Fruit fly (Drosophila melanogaster) whole organism, embryonic: ENCODE results near the gene mus301.

Experiments
- Bgb ChIP-seq: fragments of 200-800 bp; sonication (Bioruptor generic); IDR thresholded peaks from 2 replicates; pipeline ENCODE4 v1.3.6; 2022; ENCODE audit warnings: missing biosample characterization, missing genetic modification characterization; ENCODE audit not compliant: partially characterized antibody
- Bteb2 ChIP-seq: fragments of 200-800 bp; sonication (Bioruptor generic); optimal IDR thresholded peaks from 2 replicates; lab custom pipeline; 2016; ENCODE audit warnings: missing biosample characterization, missing genetic modification characterization
- CG10274 ChIP-seq: fragments of 200-800 bp; sonication (Bioruptor generic); optimal IDR thresholded peaks from 3 replicates; lab custom pipeline; 2017; ENCODE audit warnings: missing biosample characterization, mild to moderate bottlenecking, missing genetic modification characterization
- CG10543 ChIP-seq: fragments of 200-800 bp; sonication (Bioruptor generic); optimal IDR thresholded peaks from 3 replicates; lab custom pipeline; 2017; ENCODE audit warnings: missing biosample characterization, mild to moderate bottlenecking, missing genetic modification characterization, moderate library complexity
- CG11456 ChIP-seq: fragments of 200-800 bp; sonication (Bioruptor generic); IDR thresholded peaks from 3 replicates; pipeline ENCODE4 v1.3.6; 2022; ENCODE audit warnings: missing biosample characterization, missing genetic modification characterization
- CG16813 ChIP-seq: fragments of 200-800 bp; sonication (Bioruptor generic); IDR thresholded peaks from 3 replicates; pipeline ENCODE4 v1.3.6; 2022; ENCODE audit warnings: missing biosample characterization, missing genetic modification characterization; ENCODE audit not compliant: partially characterized antibody
- CG17328 ChIP-seq: fragments of 200-800 bp; sonication (Bioruptor generic); IDR thresholded peaks from 2 replicates; pipeline ENCODE4 v1.3.6; 2022; ENCODE audit warnings: missing biosample characterization, missing genetic modification characterization
- CG17359 ChIP-seq: fragments of 200-800 bp; sonication (Bioruptor generic); optimal IDR thresholded peaks from 3 replicates; lab custom pipeline; 2018; ENCODE audit warnings: missing biosample characterization, mild to moderate bottlenecking, missing genetic modification characterization, moderate library complexity
- CG17385 ChIP-seq: fragments of 200-800 bp; sonication (Bioruptor generic); optimal IDR thresholded peaks from 3 replicates; lab custom pipeline; 2018; ENCODE audit warnings: missing biosample characterization, mild to moderate bottlenecking, missing genetic modification characterization
- CG17612 ChIP-seq: fragments of 200-800 bp; sonication (Bioruptor generic); IDR thresholded peaks from 2 replicates; pipeline ENCODE4 v1.3.6; 2022; ENCODE audit warnings: missing biosample characterization, missing genetic modification characterization
- CG18011 ChIP-seq: fragments of 200-800 bp; sonication (Bioruptor generic); optimal IDR thresholded peaks from 2 replicates; lab custom pipeline; 2017; ENCODE audit warnings: missing biosample characterization, missing genetic modification characterization, mild to moderate bottlenecking, moderate library complexity, missing genotype
- CG18262 ChIP-seq: fragments of 200-800 bp; optimal IDR thresholded peaks from 3 replicates; lab custom pipeline; 2019; ENCODE audit warnings: missing biosample characterization, mild to moderate bottlenecking, missing genetic modification characterization, moderate library complexity
- CG1832 ChIP-seq: fragments of 200-800 bp; sonication (Bioruptor generic); optimal IDR thresholded peaks from 2 replicates; lab custom pipeline; 2017; ENCODE audit warnings: missing biosample characterization, mild to moderate bottlenecking, missing genetic modification characterization, inconsistent platforms
- CG18476 ChIP-seq: fragments of 200-800 bp; sonication (Bioruptor generic); optimal IDR thresholded peaks from 2 replicates; lab custom pipeline; 2016; ENCODE audit warnings: missing biosample characterization, mild to moderate bottlenecking, missing genetic modification characterization
- CG30431 ChIP-seq: fragments of 200-800 bp; sonication (Bioruptor generic); optimal IDR thresholded peaks from 2 replicates; lab custom pipeline; 2017; ENCODE audit warnings: missing biosample characterization, missing genetic modification characterization
- CG31224 ChIP-seq: fragments of 200-800 bp; sonication (Bioruptor generic); IDR thresholded peaks from 2 replicates; pipeline ENCODE4 v1.3.6; 2022; ENCODE audit warnings: missing biosample characterization, missing genetic modification characterization
- CG31388 ChIP-seq: fragments of 200-800 bp; sonication (Bioruptor generic); optimal IDR thresholded peaks from 2 replicates; lab custom pipeline; 2016; ENCODE audit warnings: missing biosample characterization, missing genetic modification characterization
- CG4360 ChIP-seq: fragments of 200-800 bp; sonication (Bioruptor generic); IDR thresholded peaks from 2 replicates; pipeline ENCODE4 v1.3.6; 2022; ENCODE audit warnings: missing biosample characterization, missing genetic modification characterization
- CG4617 ChIP-seq: fragments of 200-800 bp; sonication (Bioruptor generic); optimal IDR thresholded peaks from 3 replicates; lab custom pipeline; 2016; ENCODE audit warnings: missing biosample characterization, missing genetic modification characterization, borderline replicate concordance
- CG7271 ChIP-seq: fragments of 200-800 bp; sonication (Bioruptor generic); optimal IDR thresholded peaks from 2 replicates; lab custom pipeline; 2018; ENCODE audit warnings: missing biosample characterization, mild to moderate bottlenecking, missing genetic modification characterization, moderate library complexity
- CG8765 ChIP-seq: fragments of 200-800 bp; sonication (Bioruptor generic); IDR thresholded peaks from 2 replicates; pipeline ENCODE4 v1.3.6; 2022; ENCODE audit warnings: missing biosample characterization, missing genetic modification characterization
- CG8924 ChIP-seq: fragments of 200-800 bp; optimal IDR thresholded peaks from 3 replicates; lab custom pipeline; 2019; ENCODE audit warnings: missing biosample characterization, mild to moderate bottlenecking, missing genetic modification characterization, moderate library complexity
- Dbx ChIP-seq: fragments of 200-800 bp; sonication (Bioruptor generic); IDR thresholded peaks from 3 replicates; pipeline ENCODE4 v1.3.6; 2022; ENCODE audit warnings: missing biosample characterization, missing genetic modification characterization
- Dll ChIP-seq: fragments of 200-800 bp; sonication (Bioruptor generic); IDR thresholded peaks from 4 replicates; pipeline ENCODE4 v1.3.6; 2022; ENCODE audit warnings: missing biosample characterization, missing genetic modification characterization; ENCODE audit not compliant: partially characterized antibody
- Doc3 ChIP-seq: fragments of 200-800 bp; sonication (Bioruptor generic); IDR thresholded peaks from 3 replicates; pipeline ENCODE4 v1.3.6; 2022; ENCODE audit warnings: missing biosample characterization, missing genetic modification characterization; ENCODE audit not compliant: partially characterized antibody
- Dp ChIP-seq: fragments of 200-800 bp; sonication (Bioruptor generic); optimal IDR thresholded peaks from 2 replicates; lab custom pipeline; 2018; ENCODE audit warnings: missing biosample characterization, mild to moderate bottlenecking, missing genetic modification characterization, moderate library complexity
- ERR ChIP-seq: fragments of 200-800 bp; sonication (Bioruptor generic); optimal IDR thresholded peaks from 2 replicates; lab custom pipeline; 2016; ENCODE audit warnings: missing biosample characterization, missing genetic modification characterization
- Hr39 ChIP-seq: fragments of >200 bp; optimal IDR thresholded peaks from 2 replicates; lab custom pipeline; 2017
- MTF-1 ChIP-seq: fragments of 200-800 bp; sonication (Bioruptor generic); optimal IDR thresholded peaks from 2 replicates; lab custom pipeline; 2018; ENCODE audit warnings: missing biosample characterization, mild to moderate bottlenecking, missing genetic modification characterization, borderline replicate concordance
- Poxn ChIP-seq: fragments of 200-800 bp; sonication (Bioruptor generic); IDR thresholded peaks from 2 replicates; pipeline ENCODE4 v1.3.6; 2022; ENCODE audit warnings: missing biosample characterization, missing genetic modification characterization
- Sin3A ChIP-seq: fragments of >200 bp; optimal IDR thresholded peaks from 2 replicates; lab custom pipeline; 2018
- Sox102F ChIP-seq: fragments of 200-800 bp; sonication (Bioruptor generic); optimal IDR thresholded peaks from 2 replicates; lab custom pipeline; 2018; ENCODE audit warnings: missing biosample characterization, mild to moderate bottlenecking, missing genetic modification characterization, moderate library complexity
- Spps ChIP-seq: fragments of 200-800 bp; sonication (Bioruptor generic); optimal IDR thresholded peaks from 2 replicates; lab custom pipeline; 2018; ENCODE audit warnings: missing biosample characterization, mild to moderate bottlenecking, missing genetic modification characterization
- br ChIP-seq: fragments of >200 bp; optimal IDR thresholded peaks from 2 replicates; lab custom pipeline; 2017
- ci ChIP-seq: fragments of 200-800 bp; sonication (Bioruptor generic); IDR thresholded peaks from 3 replicates; pipeline ENCODE4 v1.3.6; 2022; ENCODE audit warnings: missing biosample characterization, missing genetic modification characterization
- crp ChIP-seq, 2 experiments: fragments of 200-800 bp; sonication (Bioruptor generic); optimal IDR thresholded peaks; 2 replicates in 1 of 2; 3 replicates in 1 of 2; lab custom pipeline; 2017; ENCODE audit warnings: missing biosample characterization in 2 of 2, missing genetic modification characterization in 2 of 2, mild to moderate bottlenecking in 1 of 2, moderate library complexity in 1 of 2
- danr ChIP-seq: fragments of 200-800 bp; sonication (Bioruptor generic); IDR thresholded peaks from 2 replicates; pipeline ENCODE4 v1.3.6; 2022; ENCODE audit warnings: missing biosample characterization, missing genetic modification characterization
- dysf ChIP-seq: fragments of 200-800 bp; sonication (Bioruptor generic); IDR thresholded peaks from 3 replicates; pipeline ENCODE4 v1.3.6; 2022; ENCODE audit warnings: missing biosample characterization, missing genetic modification characterization
- fu2 ChIP-seq: fragments of 200-800 bp; sonication (Bioruptor generic); optimal IDR thresholded peaks from 2 replicates; lab custom pipeline; 2016; ENCODE audit warnings: missing biosample characterization, missing genetic modification characterization
- gem ChIP-seq: fragments of 200-800 bp; sonication (Bioruptor generic); optimal IDR thresholded peaks from 2 replicates; lab custom pipeline; 2019; ENCODE audit warnings: missing biosample characterization, mild to moderate bottlenecking, missing genetic modification characterization, moderate library complexity
- gro ChIP-seq: fragments of 200-800 bp; sonication (Bioruptor generic); optimal IDR thresholded peaks from 2 replicates; lab custom pipeline; 2016; ENCODE audit warnings: missing biosample characterization, missing genetic modification characterization
- lbe ChIP-seq: fragments of 200-800 bp; sonication (Bioruptor generic); optimal IDR thresholded peaks from 2 replicates; lab custom pipeline; 2016; ENCODE audit warnings: missing biosample characterization, mild to moderate bottlenecking, missing genetic modification characterization
- nerfin-2 ChIP-seq: fragments of 200-800 bp; sonication (Bioruptor generic); IDR thresholded peaks from 2 replicates; pipeline ENCODE4 v1.3.6; 2022; ENCODE audit warnings: missing biosample characterization, missing genetic modification characterization; ENCODE audit not compliant: partially characterized antibody
- oc ChIP-seq: fragments of 200-800 bp; sonication (Bioruptor generic); optimal IDR thresholded peaks from 2 replicates; lab custom pipeline; 2018; ENCODE audit warnings: missing biosample characterization, mild to moderate bottlenecking, missing genetic modification characterization, moderate library complexity
- odd ChIP-seq: fragments of 200-800 bp; sonication (Bioruptor generic); optimal IDR thresholded peaks from 2 replicates; lab custom pipeline; 2017; ENCODE audit warnings: missing biosample characterization, mild to moderate bottlenecking, missing genetic modification characterization
- ssp ChIP-seq: fragments of 200-800 bp; sonication (Bioruptor generic); IDR thresholded peaks from 2 replicates; pipeline ENCODE4 v1.3.6; 2022; ENCODE audit warnings: missing biosample characterization, missing genetic modification characterization
- stwl ChIP-seq: fragments of 200-800 bp; sonication (Bioruptor generic); optimal IDR thresholded peaks from 3 replicates; lab custom pipeline; 2018; ENCODE audit warnings: missing biosample characterization, mild to moderate bottlenecking, missing genetic modification characterization, moderate library complexity
- tap ChIP-seq: fragments of 200-800 bp; optimal IDR thresholded peaks from 3 replicates; lab custom pipeline; 2019; ENCODE audit warnings: missing biosample characterization, mild to moderate bottlenecking, missing genetic modification characterization, moderate library complexity
- tin ChIP-seq: fragments of 200-800 bp; sonication (Bioruptor generic); optimal IDR thresholded peaks from 3 replicates; lab custom pipeline; 2016; ENCODE audit warnings: missing biosample characterization, missing genetic modification characterization

The mus301 gene

DNA sequence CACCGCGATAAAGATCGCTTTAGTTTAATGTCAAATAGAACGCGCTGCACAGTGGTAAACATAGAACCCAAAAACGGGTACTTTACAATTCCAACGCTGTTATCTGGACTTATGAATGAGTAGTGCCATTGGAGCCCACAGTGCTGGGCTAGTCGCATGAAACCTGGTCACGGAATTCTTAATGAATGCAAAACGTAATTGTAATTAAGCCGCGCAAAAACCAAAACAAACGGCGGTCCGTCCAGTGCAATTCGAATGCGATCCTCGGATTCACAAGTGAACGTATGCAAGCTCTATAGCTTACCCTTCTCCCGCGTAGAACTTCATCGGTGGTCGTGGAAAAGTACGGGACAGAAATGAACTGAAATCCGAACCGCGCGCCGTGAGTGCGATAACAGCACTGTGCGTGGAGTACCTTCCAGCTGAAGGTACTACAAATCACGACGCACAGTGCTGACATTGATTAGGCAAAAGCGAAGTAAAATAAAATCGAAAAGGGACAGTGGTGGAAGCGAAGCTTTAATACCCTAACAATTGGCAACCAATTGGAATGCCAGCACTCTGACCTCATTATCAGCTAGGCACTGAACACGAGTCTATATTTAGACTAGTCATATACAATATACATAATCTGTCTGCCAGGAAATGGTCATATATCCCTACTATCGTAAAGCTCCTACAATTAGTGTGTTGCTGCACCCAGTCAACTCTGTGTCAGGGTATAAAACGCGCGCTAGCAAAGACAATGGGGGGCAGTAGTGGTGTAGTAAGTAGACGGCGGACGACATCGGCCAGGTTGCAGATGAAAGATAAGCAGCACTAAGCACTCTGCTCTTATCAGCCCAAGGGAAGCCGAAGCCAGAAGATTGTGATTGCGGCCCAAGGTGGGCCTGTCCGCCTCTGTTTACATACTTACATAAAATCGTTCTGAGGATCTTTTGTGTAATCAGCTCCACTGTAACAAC, 47.9 kb downstream of the mus301 start (continued):
- TF ChIP-seq Poxn (no peak), CG4360 (GFP tag; lab: Robert Waterston, UW) (no peak), CG16813 (GFP tag; lab: Robert Waterston, UW) (no peak), CG30431 (GFP tag; lab: Kevin White, UChicago) (no peak), tin (GFP tag; lab: Kevin White, UChicago) (peak; percentile 28), CG31224 (GFP tag; lab: Robert Waterston, UW) (0 out of 2 replicates have a peak, but pooled peaks have one; percentile 16), stwl (tag; lab: Kevin White, UChicago) (no peak), CG7271 (tag; lab: Kevin White, UChicago) (no peak), Doc3 (GFP tag; lab: Robert Waterston, UW) (no peak), tap (tag; lab: Kevin White, UChicago) (peak; percentile 31), gro (peak; percentile 70), Bteb2 (GFP tag; lab: Kevin White, UChicago) (no peak), br (lab: Kevin White, UChicago) (no peak), CG17385 (GFP tag; lab: Kevin White, UChicago) (peak; percentile 33), CG17612 (GFP tag; lab: Robert Waterston, UW) (no peak), Spps (tag; lab: Kevin White, UChicago) (no peak), Dbx (no peak), CG8765 (GFP tag; lab: Robert Waterston, UW) (no peak), crp (GFP tag; optimal IDR thresholded peaks at IDR 0.05; lab: Kevin White, UChicago) (no peak), odd (GFP tag; lab: Kevin White, UChicago) (peak; percentile 41), Sox102F (GFP tag; lab: Kevin White, UChicago) (peak; percentile 62), CG18011 (peak; percentile 26), CG10543 (peak; percentile 92), ssp (GFP tag; lab: Robert Waterston, UW) (no peak), CG17359 (peak; percentile 43), oc (tag; lab: Kevin White, UChicago) (peak; percentile 20), Hr39 (lab: Kevin White, UChicago) (no peak), CG4617 (GFP tag; lab: Kevin White, UChicago) (no peak), fu2 (GFP tag; lab: Kevin White, UChicago) (peak; percentile 51), MTF-1 (no peak), ERR (GFP tag; lab: Kevin White, UChicago) (peak; percentile 90), nerfin-2 (GFP tag; lab: Robert Waterston, UW) (no peak), gem (peak; percentile 62), CG10274 (GFP tag; lab: Kevin White, UChicago) (peak; percentile 8), lbe (GFP tag; lab: Kevin White, UChicago) (no peak), CG8924 (tag; lab: Kevin White, UChicago) (peak; percentile 20), CG18262 (tag; lab: Kevin White, UChicago) (peak; percentile 31), CG18476 (GFP tag; lab: Kevin White, UChicago) (peak; percentile 31), CG11456 (GFP tag; lab: Robert Waterston, UW) (0 out of 3 replicates have a peak, but pooled peaks have one; percentile 60), ci (GFP tag; lab: Robert Waterston, UW) (peak; percentile 13; the same call in 1 of the 3 replicates), Dp (GFP tag; lab: Kevin White, UChicago) (no peak), Bgb (no peak; the same call in 1 of the 2 replicates), CG17328 (GFP tag; lab: Robert Waterston, UW) (no peak), CG1832 (GFP tag; lab: Kevin White, UChicago) (no peak), Sin3A (lab: Kevin White, UChicago) (no peak), Dll (no peak), dysf (GFP tag; lab: Robert Waterston, UW) (peak; percentile 75), danr (GFP tag; lab: Robert Waterston, UW) (peak; percentile 38; the same call in 1 of the 2 replicates), CG31388 (no peak)
